Fruit fly (Drosophila melanogaster) whole organism, prepupa: ENCODE measurements around the gene rho-5.
A peak's percentile ranks its signal among the peaks of the same experiment; 100 is the strongest.

Source experiments
- Blimp-1 ChIP-seq: fragments of 200-800 bp; sonication (Bioruptor generic); optimal IDR thresholded peaks from 3 replicates; lab custom pipeline; 2017; ENCODE audit warnings: missing biosample characterization, missing genetic modification characterization, mild to moderate bottlenecking, moderate library complexity, missing genetic modification reagents
- CG10631 ChIP-seq: fragments of 200-800 bp; sonication (Bioruptor generic); optimal IDR thresholded peaks from 2 replicates; lab custom pipeline; 2016; ENCODE audit warnings: missing biosample characterization, missing genetic modification characterization
- CG10669 ChIP-seq: fragments of 200-800 bp; sonication (Bioruptor generic); optimal IDR thresholded peaks from 3 replicates; lab custom pipeline; 2018; ENCODE audit warnings: missing biosample characterization, mild to moderate bottlenecking, missing genetic modification characterization, moderate library complexity
- CG11294 ChIP-seq: fragments of 200-800 bp; sonication (Bioruptor generic); IDR thresholded peaks from 2 replicates; pipeline ENCODE4 v1.3.6; 2022; ENCODE audit warnings: missing biosample characterization, missing genetic modification characterization
- CG11762 ChIP-seq: fragments of 200-800 bp; sonication (Bioruptor generic); optimal IDR thresholded peaks from 3 replicates; lab custom pipeline; 2016; ENCODE audit warnings: missing biosample characterization, missing genetic modification characterization; ENCODE audit not compliant: insufficient read depth
- CG11902 ChIP-seq: fragments of 200-800 bp; sonication (Bioruptor generic); optimal IDR thresholded peaks from 3 replicates; lab custom pipeline; 2016; ENCODE audit warnings: missing biosample characterization, missing genetic modification characterization
- CG16779 ChIP-seq: fragments of 200-800 bp; sonication (Bioruptor generic); optimal IDR thresholded peaks from 3 replicates; lab custom pipeline; 2017; ENCODE audit warnings: missing biosample characterization, mild to moderate bottlenecking, missing genetic modification characterization
- CG3032 ChIP-seq: fragments of 200-800 bp; optimal IDR thresholded peaks from 2 replicates; lab custom pipeline; 2019; ENCODE audit warnings: missing biosample characterization, mild to moderate bottlenecking, missing genetic modification characterization, moderate library complexity
- CG31627 ChIP-seq: fragments of 200-800 bp; sonication (Bioruptor generic); optimal IDR thresholded peaks from 3 replicates; lab custom pipeline; 2016; ENCODE audit warnings: missing biosample characterization, missing genetic modification characterization
- CG32006 ChIP-seq: fragments of 200-800 bp; sonication (Bioruptor generic); optimal IDR thresholded peaks from 3 replicates; lab custom pipeline; 2017; ENCODE audit warnings: missing biosample characterization, mild to moderate bottlenecking, missing genetic modification characterization
- CG34406 ChIP-seq: fragments of 200-800 bp; sonication (Bioruptor generic); optimal IDR thresholded peaks from 3 replicates; lab custom pipeline; 2016; ENCODE audit warnings: missing biosample characterization, missing genetic modification characterization
- CG3919 ChIP-seq: fragments of 200-800 bp; sonication (Bioruptor generic); optimal IDR thresholded peaks from 3 replicates; lab custom pipeline; 2016; ENCODE audit warnings: missing biosample characterization, missing genetic modification characterization
- CG4318 ChIP-seq: fragments of 200-800 bp; sonication (Bioruptor generic); optimal IDR thresholded peaks from 3 replicates; lab custom pipeline; 2017; ENCODE audit warnings: missing biosample characterization, mild to moderate bottlenecking, missing genetic modification characterization
- CG6163 ChIP-seq: fragments of 200-800 bp; sonication (Bioruptor generic); IDR thresholded peaks from 3 replicates; pipeline ENCODE4 v1.3.6; 2022; ENCODE audit warnings: missing biosample characterization, missing genetic modification characterization
- CG6792 ChIP-seq: fragments of 200-800 bp; sonication (Bioruptor generic); optimal IDR thresholded peaks from 3 replicates; lab custom pipeline; 2016; ENCODE audit warnings: missing biosample characterization, missing genetic modification characterization
- CG6854 ChIP-seq: fragments of 200-800 bp; sonication (Bioruptor generic); optimal IDR thresholded peaks from 2 replicates; lab custom pipeline; 2017; ENCODE audit warnings: missing biosample characterization, mild to moderate bottlenecking, missing genetic modification characterization
- CG8119 ChIP-seq: fragments of 200-800 bp; sonication (Bioruptor generic); IDR thresholded peaks from 3 replicates; pipeline ENCODE4 v1.3.6; 2022; ENCODE audit warnings: missing biosample characterization, missing genetic modification characterization
- CG8319 ChIP-seq: fragments of 200-800 bp; sonication (Bioruptor generic); optimal IDR thresholded peaks from 3 replicates; lab custom pipeline; 2016; ENCODE audit warnings: missing biosample characterization, missing genetic modification characterization
- CG8632 ChIP-seq: fragments of 200-800 bp; sonication (Bioruptor generic); optimal IDR thresholded peaks from 3 replicates; lab custom pipeline; 2016; ENCODE audit warnings: missing biosample characterization, missing genetic modification characterization
- CG9139 ChIP-seq: fragments of 200-800 bp; sonication (Bioruptor generic); optimal IDR thresholded peaks from 3 replicates; lab custom pipeline; 2017; ENCODE audit warnings: missing biosample characterization, mild to moderate bottlenecking, missing genetic modification characterization
- Eip75B ChIP-seq: fragments of 200-800 bp; sonication (Bioruptor generic); optimal IDR thresholded peaks from 3 replicates; lab custom pipeline; 2016; ENCODE audit warnings: missing biosample characterization, missing genetic modification characterization
- Eip78C ChIP-seq: fragments of 200-800 bp; sonication (Bioruptor generic); peaks from one replicate; lab custom pipeline; 2016; ENCODE audit warnings: missing biosample characterization, missing genetic modification characterization
- Ets21C ChIP-seq: fragments of 200-800 bp; sonication (Bioruptor generic); optimal IDR thresholded peaks from 3 replicates; lab custom pipeline; 2016; ENCODE audit warnings: missing biosample characterization, missing genetic modification characterization
- Ets96B ChIP-seq: fragments of 200-800 bp; optimal IDR thresholded peaks from 2 replicates; lab custom pipeline; 2019; ENCODE audit warnings: missing biosample characterization, mild to moderate bottlenecking, missing genetic modification characterization, moderate library complexity
- Gug ChIP-seq: fragments of 200-800 bp; sonication (Bioruptor generic); IDR thresholded peaks from 2 replicates; pipeline ENCODE4 v1.3.6; 2022; ENCODE audit warnings: missing biosample characterization, missing genetic modification characterization
- Hr38 ChIP-seq: sonication (Bioruptor generic); optimal IDR thresholded peaks from 2 replicates; lab custom pipeline; 2016; ENCODE audit warnings: missing biosample characterization, missing genetic modification characterization
- Hr39 ChIP-seq: fragments of 200-800 bp; sonication (Bioruptor generic); optimal IDR thresholded peaks from 2 replicates; lab custom pipeline; 2016; ENCODE audit warnings: missing biosample characterization, missing genetic modification characterization
- Hr4 ChIP-seq: fragments of 200-800 bp; sonication (Bioruptor generic); optimal IDR thresholded peaks from 3 replicates; lab custom pipeline; 2016; ENCODE audit warnings: missing biosample characterization, missing genetic modification characterization
- Lpt ChIP-seq: fragments of 200-800 bp; sonication (Bioruptor generic); optimal IDR thresholded peaks from 3 replicates; lab custom pipeline; 2016; ENCODE audit warnings: missing biosample characterization, missing genetic modification characterization
- Met ChIP-seq: fragments of 200-800 bp; sonication (Bioruptor generic); optimal IDR thresholded peaks from 3 replicates; lab custom pipeline; 2016; ENCODE audit warnings: missing biosample characterization, missing genetic modification characterization
- OdsH ChIP-seq: fragments of 200-800 bp; sonication (Bioruptor generic); optimal IDR thresholded peaks from 3 replicates; lab custom pipeline; 2016; ENCODE audit warnings: missing biosample characterization, missing genetic modification characterization
- Smox ChIP-seq: fragments of 200-800 bp; sonication (Bioruptor generic); optimal IDR thresholded peaks from 3 replicates; lab custom pipeline; 2016; ENCODE audit warnings: missing biosample characterization, missing genetic modification characterization
- Sox102F ChIP-seq: fragments of 200-800 bp; sonication (Bioruptor generic); optimal IDR thresholded peaks from 2 replicates; lab custom pipeline; 2016; ENCODE audit warnings: missing biosample characterization, mild to moderate bottlenecking, missing genetic modification characterization
- Sox14 ChIP-seq: fragments of 200-800 bp; sonication (Bioruptor generic); optimal IDR thresholded peaks from 3 replicates; lab custom pipeline; 2016; ENCODE audit warnings: missing biosample characterization, missing genetic modification characterization
- Sox15 ChIP-seq: fragments of 200-800 bp; sonication (Bioruptor generic); optimal IDR thresholded peaks from 3 replicates; lab custom pipeline; 2016; ENCODE audit warnings: missing biosample characterization, missing genetic modification characterization
- achi ChIP-seq: fragments of 200-800 bp; sonication (Bioruptor generic); optimal IDR thresholded peaks from 3 replicates; lab custom pipeline; 2016; ENCODE audit warnings: missing biosample characterization, missing genetic modification characterization
- cyc ChIP-seq: fragments of 200-800 bp; sonication (Bioruptor generic); optimal IDR thresholded peaks from 3 replicates; lab custom pipeline; 2016; ENCODE audit warnings: missing biosample characterization, missing genetic modification characterization
- dac ChIP-seq: fragments of 200-800 bp; sonication (Bioruptor generic); optimal IDR thresholded peaks from 2 replicates; lab custom pipeline; 2017; ENCODE audit warnings: missing biosample characterization, mild to moderate bottlenecking, missing genetic modification characterization
- dsx ChIP-seq: fragments of 200-800 bp; optimal IDR thresholded peaks from 3 replicates; lab custom pipeline; 2019; ENCODE audit warnings: missing biosample characterization, mild to moderate bottlenecking, missing genetic modification characterization, moderate library complexity; ENCODE audit not compliant: poor library complexity, severe bottlenecking
- eg ChIP-seq: fragments of 200-800 bp; sonication (Bioruptor generic); IDR thresholded peaks from 3 replicates; pipeline ENCODE4 v1.3.6; 2022; ENCODE audit warnings: missing biosample characterization, missing genetic modification characterization
- esn ChIP-seq: fragments of 200-800 bp; sonication (Bioruptor generic); optimal IDR thresholded peaks from 2 replicates; lab custom pipeline; 2016; ENCODE audit warnings: missing biosample characterization, mild to moderate bottlenecking, missing genetic modification characterization, moderate library complexity
- fd59A ChIP-seq: fragments of 200-800 bp; sonication (Bioruptor generic); optimal IDR thresholded peaks from 2 replicates; lab custom pipeline; 2017; ENCODE audit warnings: missing biosample characterization, mild to moderate bottlenecking, missing genetic modification characterization, missing genetic modification reagents
- fd85E ChIP-seq: fragments of 200-800 bp; sonication (Bioruptor generic); optimal IDR thresholded peaks from 3 replicates; lab custom pipeline; 2016; ENCODE audit warnings: missing biosample characterization, missing genetic modification characterization
- fkh ChIP-seq: fragments of 200-800 bp; sonication (Bioruptor generic); optimal IDR thresholded peaks from 3 replicates; lab custom pipeline; 2017; ENCODE audit warnings: missing biosample characterization, mild to moderate bottlenecking, missing genetic modification characterization, moderate library complexity
- lz ChIP-seq: fragments of 200-800 bp; sonication (Bioruptor generic); optimal IDR thresholded peaks from 3 replicates; lab custom pipeline; 2016; ENCODE audit warnings: missing biosample characterization, missing genetic modification characterization
- net ChIP-seq: fragments of 200-800 bp; sonication (Bioruptor generic); optimal IDR thresholded peaks from 3 replicates; lab custom pipeline; 2016; ENCODE audit warnings: missing biosample characterization, missing genetic modification characterization
- pdm3 ChIP-seq: fragments of 200-800 bp; sonication (Bioruptor generic); optimal IDR thresholded peaks from 3 replicates; lab custom pipeline; 2016; ENCODE audit warnings: missing biosample characterization, missing genetic modification characterization
- salr ChIP-seq, 2 experiments: fragments of 200-800 bp; sonication (Bioruptor generic); optimal IDR thresholded peaks; 3 replicates each; lab custom pipeline; 2016 to 2018; ENCODE audit warnings: missing biosample characterization in 2 of 2, missing genetic modification characterization in 2 of 2, mild to moderate bottlenecking in 1 of 2
- spab ChIP-seq: fragments of 200-800 bp; sonication (Bioruptor generic); optimal IDR thresholded peaks from 2 replicates; lab custom pipeline; 2017; ENCODE audit warnings: missing biosample characterization, mild to moderate bottlenecking, missing genetic modification characterization, missing genetic modification reagents
- svp ChIP-seq: fragments of 200-800 bp; sonication (Bioruptor generic); peaks from one replicate; lab custom pipeline; 2016; ENCODE audit warnings: missing biosample characterization, missing genetic modification characterization
- topi ChIP-seq: fragments of 200-800 bp; sonication (Bioruptor generic); optimal IDR thresholded peaks from 3 replicates; lab custom pipeline; 2016; ENCODE audit warnings: missing biosample characterization, missing genetic modification characterization

The rho-5 gene

DNA sequence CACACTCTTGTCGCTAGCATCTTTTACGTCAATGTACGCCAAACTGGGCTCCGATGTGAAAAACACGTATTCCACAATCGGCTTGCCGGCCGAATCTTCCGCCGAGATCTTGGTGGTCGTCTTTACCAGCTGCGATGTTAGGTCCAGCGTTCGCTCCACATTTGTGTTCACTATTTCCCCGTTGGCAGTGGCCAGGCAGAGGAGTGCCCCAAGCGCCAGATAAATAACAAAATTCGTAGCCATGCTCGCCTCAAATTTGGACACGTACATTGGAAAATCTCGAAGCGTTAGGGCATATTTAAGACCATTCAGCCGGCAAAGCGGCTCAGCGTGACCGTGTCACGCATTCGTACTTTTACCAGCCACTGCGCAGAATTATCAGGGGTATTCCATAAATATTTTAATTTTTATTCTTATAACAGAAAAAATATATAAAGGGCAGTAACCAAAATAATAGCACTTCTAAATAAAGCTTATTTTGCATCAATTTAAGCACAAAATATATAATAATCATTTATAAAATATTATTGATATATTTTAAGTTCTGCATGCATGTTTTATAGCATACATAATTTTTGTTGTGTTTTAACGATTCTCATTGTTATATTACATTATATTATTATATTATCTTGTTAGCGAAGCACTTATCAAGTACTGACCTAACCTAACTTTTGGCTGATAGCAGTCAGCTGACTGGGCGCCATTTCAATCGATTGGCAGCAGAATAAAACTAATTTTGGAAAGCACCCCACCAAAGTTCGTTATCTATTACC, 1.9 kb upstream of the rho-5 start, which contains the start of the genes CG33303 and dpr19:
Gene CG33303 (minus strand): TSS at position 294 of the 773 bp plus-strand sequence.
Gene dpr19 (plus strand): TSS at position 705 of the 773 bp plus-strand sequence.
- TF ChIP-seq Eip78C (GFP tag; lab: Kevin White, UChicago) (peak; percentile 70), CG6854 (GFP tag; lab: Kevin White, UChicago) (peak; percentile 43), Lpt (GFP tag; lab: Kevin White, UChicago) (no peak), Met (GFP tag; lab: Kevin White, UChicago) (no peak), esn (GFP tag; lab: Kevin White, UChicago) (peak; percentile 49), CG16779 (tag; lab: Kevin White, UChicago) (no peak), Hr38 (GFP tag; lab: Kevin White, UChicago) (no peak), net (GFP tag; lab: Kevin White, UChicago) (no peak), Sox102F (GFP tag; lab: Kevin White, UChicago) (no peak), CG8319 (GFP tag; lab: Kevin White, UChicago) (no peak), dac (GFP tag; lab: Kevin White, UChicago) (no peak), CG3032 (tag; lab: Kevin White, UChicago) (peak; percentile 65), Ets21C (no peak), topi (no peak), CG10631 (GFP tag; lab: Kevin White, UChicago) (peak; percentile 46), CG3919 (no peak), CG11762 (GFP tag; lab: Kevin White, UChicago) (no peak), OdsH (GFP tag; lab: Kevin White, UChicago) (no peak), Ets96B (tag; lab: Kevin White, UChicago) (peak; percentile 60), CG8119 (GFP tag; lab: Robert Waterston, UW) (peak; percentile 67; the same call in 2 of the 3 replicates), Blimp-1 (GFP tag; lab: Kevin White, UChicago) (no peak), CG8632 (GFP tag; lab: Kevin White, UChicago) (no peak), spab (GFP tag; lab: Kevin White, UChicago) (no peak), Hr4 (GFP tag; lab: Kevin White, UChicago) (no peak), fd85E (GFP tag; lab: Kevin White, UChicago) (no peak), Sox15 (GFP tag; lab: Kevin White, UChicago) (no peak), svp (GFP tag; lab: Kevin White, UChicago) (no peak), fd59A (GFP tag; lab: Kevin White, UChicago) (no peak), CG4318 (GFP tag; lab: Kevin White, UChicago) (no peak), eg (GFP tag; lab: Robert Waterston, UW) (no peak), CG34406 (GFP tag; lab: Kevin White, UChicago) (peak; percentile 51), achi (peak; percentile 8), cyc (no peak), CG11902 (GFP tag; lab: Kevin White, UChicago) (no peak), CG6163 (GFP tag; lab: Robert Waterston, UW) (no peak; the same call in 2 of the 3 replicates), CG9139 (GFP tag; lab: Kevin White, UChicago) (no peak), CG31627 (GFP tag; lab: Kevin White, UChicago) (no peak), CG32006 (GFP tag; lab: Kevin White, UChicago) (no peak), lz (GFP tag; lab: Kevin White, UChicago) (no peak), Gug (GFP tag; lab: Robert Waterston, UW) (peak; percentile 22; the same call in 1 of the 2 replicates), Hr39 (GFP tag; lab: Kevin White, UChicago) (no peak), Smox (GFP tag; lab: Kevin White, UChicago) (no peak), fkh (GFP tag; lab: Kevin White, UChicago) (no peak), dsx (peak; percentile 36), pdm3 (GFP tag; lab: Kevin White, UChicago) (no peak), CG11294 (GFP tag; lab: Robert Waterston, UW) (no peak), salr (GFP tag; optimal IDR thresholded peaks at IDR 0.05; lab: Kevin White, UChicago) (no peak), Sox14 (no peak), CG10669 (peak; percentile 7), CG6792 (GFP tag; lab: Kevin White, UChicago) (peak; percentile 37), Eip75B (GFP tag; lab: Kevin White, UChicago) (no peak)
